Worm (Caenorhabditis elegans) whole organism, L1 larva: ENCODE results near the gene mlp-1.
A peak's percentile ranks its signal among the peaks of the same experiment; 100 is the strongest.

Experiments used
- C04F5.9 ChIP-seq: sonication (generic microtip); optimal IDR thresholded peaks from 2 replicates; lab custom pipeline; 2016; ENCODE audit warnings: missing genetic modification characterization, missing compliant biosample characterization
- F16B12.6 ChIP-seq: fragments of 150-350 bp; optimal IDR thresholded peaks from 2 replicates; lab custom pipeline; 2014; ENCODE audit warnings: missing biosample characterization, missing genetic modification characterization
- Y116A8C.19 ChIP-seq: sonication (generic microtip); optimal IDR thresholded peaks from 2 replicates; lab custom pipeline; 2016; ENCODE audit warnings: missing compliant biosample characterization, missing genetic modification characterization, borderline replicate concordance
- ama-1 ChIP-seq: fragments of 150-350 bp; optimal IDR thresholded peaks from 2 replicates; lab custom pipeline; 2014
- blmp-1 ChIP-seq: fragments of 150-350 bp; optimal IDR thresholded peaks from 2 replicates; lab custom pipeline; 2014; ENCODE audit warnings: missing biosample characterization, missing genetic modification characterization
- ceh-8 ChIP-seq: fragments of 200-800 bp; sonication (Bioruptor generic); optimal IDR thresholded peaks from 2 replicates; lab custom pipeline; 2018; ENCODE audit warnings: mild to moderate bottlenecking, missing genetic modification characterization, moderate library complexity, missing compliant biosample characterization
- ces-1 ChIP-seq: fragments of 150-350 bp; optimal IDR thresholded peaks from 2 replicates; lab custom pipeline; 2014; ENCODE audit warnings: missing biosample characterization, missing genetic modification reagents, missing genetic modification characterization
- dpl-1 ChIP-seq, 3 experiments: fragments of 150-350 bp in 2 of 3; sonication (generic microtip) in 1 of 3; optimal IDR thresholded peaks; 2 replicates each; lab custom pipeline; 2014 to 2017; ENCODE audit warnings: missing biosample characterization in 3 of 3, missing genetic modification characterization in 3 of 3, missing genetic modification reagents in 3 of 3
- dsc-1 ChIP-seq: sonication (generic microtip); optimal IDR thresholded peaks from 2 replicates; lab custom pipeline; 2016; ENCODE audit warnings: mild to moderate bottlenecking, missing genetic modification characterization, missing compliant biosample characterization
- efl-1 ChIP-seq, 4 experiments: fragments of 150-350 bp; optimal IDR thresholded peaks in 3 of 4; peaks in 1 of 4; 1 replicate in 1 of 4; 2 replicates in 3 of 4; lab custom pipeline; 2014; ENCODE audit warnings: missing biosample characterization in 2 of 4, missing genetic modification characterization in 2 of 4, missing genetic modification reagents in 2 of 4
- efl-3 ChIP-seq: fragments of 200-800 bp; sonication (Bioruptor generic); optimal IDR thresholded peaks from 2 replicates; lab custom pipeline; 2018; ENCODE audit warnings: mild to moderate bottlenecking, missing genetic modification characterization, missing compliant biosample characterization
- egl-27 ChIP-seq, 2 experiments: fragments of 150-350 bp in 1 of 2; sonication (generic microtip); optimal IDR thresholded peaks; 3 replicates each; lab custom pipeline; 2017 to 2018; ENCODE audit warnings: missing biosample characterization in 2 of 2, missing genetic modification characterization in 2 of 2, missing genetic modification reagents in 2 of 2
- elt-3 ChIP-seq, 6 experiments: fragments of 150-350 bp in 1 of 6; sonication (generic microtip); optimal IDR thresholded peaks; 2 replicates each; lab custom pipeline; 2017 to 2018; ENCODE audit warnings: missing biosample characterization in 6 of 6, missing genetic modification characterization in 6 of 6, inconsistent platforms in 1 of 6
- fkh-4 ChIP-seq: sonication (generic microtip); optimal IDR thresholded peaks from 2 replicates; lab custom pipeline; 2016; ENCODE audit warnings: missing compliant biosample characterization, missing genetic modification characterization, borderline replicate concordance
- fkh-8 ChIP-seq: sonication (generic microtip); optimal IDR thresholded peaks from 2 replicates; lab custom pipeline; 2016; ENCODE audit warnings: mild to moderate bottlenecking, missing genetic modification characterization, missing compliant biosample characterization
- fos-1 ChIP-seq: fragments of 150-350 bp; optimal IDR thresholded peaks from 2 replicates; lab custom pipeline; 2014; ENCODE audit warnings: missing biosample characterization, missing genetic modification characterization
- grh-1 ChIP-seq: fragments of 200-800 bp; sonication (Bioruptor generic); IDR thresholded peaks from 2 replicates; pipeline ENCODE4 v1.3.6; 2022; ENCODE audit warnings: missing genetic modification reagents, missing genetic modification characterization, missing compliant biosample characterization
- irx-1 ChIP-seq: sonication (generic microtip); optimal IDR thresholded peaks from 2 replicates; lab custom pipeline; 2016; ENCODE audit warnings: missing genetic modification characterization, missing compliant biosample characterization
- isw-1 ChIP-seq: fragments of 200-800 bp; sonication (Bioruptor generic); IDR thresholded peaks from 2 replicates; pipeline ENCODE4 v1.3.6; 2022; ENCODE audit warnings: missing genetic modification characterization, missing compliant biosample characterization
- jun-1 ChIP-seq: fragments of 150-350 bp; optimal IDR thresholded peaks from 2 replicates; lab custom pipeline; 2014; ENCODE audit warnings: missing biosample characterization, missing genetic modification reagents, missing genetic modification characterization
- lin-15B ChIP-seq: fragments of 150-350 bp; sonication (generic microtip); optimal IDR thresholded peaks from 3 replicates; lab custom pipeline; 2014; ENCODE audit warnings: missing biosample characterization, missing genetic modification characterization
- lin-35 ChIP-seq, 2 experiments: fragments of 150-350 bp; optimal IDR thresholded peaks; 2 replicates each; lab custom pipeline; 2014; ENCODE audit warnings: missing biosample characterization in 2 of 2, missing genetic modification characterization in 2 of 2, missing genetic modification reagents in 2 of 2
- lir-3 ChIP-seq: sonication (generic microtip); optimal IDR thresholded peaks from 2 replicates; lab custom pipeline; 2016; ENCODE audit warnings: mild to moderate bottlenecking, missing genetic modification characterization, moderate library complexity, missing compliant biosample characterization; ENCODE audit not compliant: poor library complexity
- lsy-2 ChIP-seq, 2 experiments: fragments of 150-350 bp; optimal IDR thresholded peaks; 2 replicates each; lab custom pipeline; 2014; ENCODE audit warnings: missing biosample characterization in 2 of 2, missing genetic modification characterization in 2 of 2
- mab-9 ChIP-seq: fragments of 200-800 bp; sonication (Bioruptor generic); IDR thresholded peaks from 2 replicates; pipeline ENCODE4 v1.3.6; 2022; ENCODE audit warnings: missing genetic modification reagents, missing genetic modification characterization, missing compliant biosample characterization
- mdl-1 ChIP-seq, 2 experiments: fragments of 150-350 bp; optimal IDR thresholded peaks; 2 replicates each; lab custom pipeline; 2014 to 2017; ENCODE audit warnings: missing biosample characterization in 2 of 2, missing genetic modification characterization in 2 of 2, inconsistent platforms in 1 of 2
- mef-2 ChIP-seq: fragments of 150-350 bp; optimal IDR thresholded peaks from 2 replicates; lab custom pipeline; 2014; ENCODE audit warnings: missing biosample characterization, missing genetic modification characterization
- mep-1 ChIP-seq: fragments of 150-350 bp; optimal IDR thresholded peaks from 2 replicates; lab custom pipeline; 2014; ENCODE audit warnings: missing biosample characterization, missing genetic modification characterization
- nhr-11 ChIP-seq: fragments of 150-350 bp; optimal IDR thresholded peaks from 2 replicates; lab custom pipeline; 2014; ENCODE audit warnings: missing biosample characterization, missing genetic modification characterization
- nhr-19 ChIP-seq: fragments of 200-800 bp; sonication (Bioruptor generic); conservative IDR thresholded peaks from 2 replicates; pipeline ENCODE4 v1.3.6; 2022; ENCODE audit warnings: missing genetic modification characterization, missing compliant biosample characterization
- nhr-28 ChIP-seq: fragments of 150-350 bp; optimal IDR thresholded peaks from 2 replicates; lab custom pipeline; 2014; ENCODE audit warnings: missing biosample characterization, missing genetic modification characterization
- nhr-47 ChIP-seq: sonication (generic microtip); optimal IDR thresholded peaks from 2 replicates; lab custom pipeline; 2016; ENCODE audit warnings: mild to moderate bottlenecking, missing genetic modification characterization, moderate library complexity, missing compliant biosample characterization
- nhr-71 ChIP-seq: sonication (generic microtip); optimal IDR thresholded peaks from 2 replicates; lab custom pipeline; 2016; ENCODE audit warnings: mild to moderate bottlenecking, missing genetic modification characterization, moderate library complexity, missing compliant biosample characterization
- nhr-76 ChIP-seq: sonication (generic microtip); optimal IDR thresholded peaks from 2 replicates; lab custom pipeline; 2017; ENCODE audit warnings: missing biosample characterization, missing genetic modification characterization
- nhr-77 ChIP-seq: fragments of 150-350 bp; optimal IDR thresholded peaks from 2 replicates; lab custom pipeline; 2014; ENCODE audit warnings: missing biosample characterization, missing genetic modification characterization
- nhr-90 ChIP-seq: sonication (generic microtip); optimal IDR thresholded peaks from 2 replicates; lab custom pipeline; 2016; ENCODE audit warnings: mild to moderate bottlenecking, missing genetic modification characterization, missing compliant biosample characterization; ENCODE audit not compliant: poor library complexity
- pax-3 ChIP-seq: fragments of 200-800 bp; sonication (Bioruptor generic); optimal IDR thresholded peaks from 2 replicates; lab custom pipeline; 2018; ENCODE audit warnings: mild to moderate bottlenecking, missing genetic modification characterization, moderate library complexity, missing compliant biosample characterization
- pqm-1 ChIP-seq: sonication (generic microtip); optimal IDR thresholded peaks from 3 replicates; lab custom pipeline; 2017; ENCODE audit warnings: missing biosample characterization, missing genetic modification characterization
- rnt-1 ChIP-seq: sonication (generic microtip); optimal IDR thresholded peaks from 2 replicates; lab custom pipeline; 2016; ENCODE audit warnings: mild to moderate bottlenecking, missing genetic modification characterization, moderate library complexity, missing compliant biosample characterization
- snu-23 ChIP-seq: sonication (generic microtip); optimal IDR thresholded peaks from 2 replicates; lab custom pipeline; 2016; ENCODE audit warnings: missing genetic modification characterization, missing compliant biosample characterization
- sox-4 ChIP-seq: sonication (generic microtip); optimal IDR thresholded peaks from 2 replicates; lab custom pipeline; 2016; ENCODE audit warnings: missing genetic modification characterization, missing compliant biosample characterization
- sptf-1 ChIP-seq: fragments of 150-350 bp; optimal IDR thresholded peaks from 2 replicates; lab custom pipeline; 2014; ENCODE audit warnings: missing biosample characterization, missing genetic modification characterization
- sup-37 ChIP-seq: fragments of 200-800 bp; sonication (Bioruptor generic); optimal IDR thresholded peaks from 2 replicates; lab custom pipeline; 2018; ENCODE audit warnings: mild to moderate bottlenecking, missing genetic modification characterization, missing compliant biosample characterization
- swsn-7 ChIP-seq: sonication (generic microtip); optimal IDR thresholded peaks from 2 replicates; lab custom pipeline; 2016; ENCODE audit warnings: missing genetic modification characterization, missing compliant biosample characterization
- tlp-1 ChIP-seq: fragments of 150-350 bp; optimal IDR thresholded peaks from 2 replicates; lab custom pipeline; 2014; ENCODE audit warnings: missing biosample characterization, missing genetic modification characterization
- unc-130 ChIP-seq: fragments of 150-350 bp; optimal IDR thresholded peaks from 2 replicates; lab custom pipeline; 2017; ENCODE audit warnings: missing biosample characterization, missing genetic modification characterization, inconsistent platforms
- unc-62 ChIP-seq: fragments of 150-350 bp; optimal IDR thresholded peaks from 2 replicates; lab custom pipeline; 2014; ENCODE audit warnings: missing biosample characterization, missing genetic modification reagents, missing genetic modification characterization
- unc-86 ChIP-seq: sonication (generic microtip); optimal IDR thresholded peaks from 2 replicates; lab custom pipeline; 2016; ENCODE audit warnings: missing genetic modification characterization, missing compliant biosample characterization
- vab-15 ChIP-seq: sonication (generic microtip); optimal IDR thresholded peaks from 2 replicates; lab custom pipeline; 2017; ENCODE audit warnings: missing genotype, mild to moderate bottlenecking, missing genetic modification characterization, missing compliant biosample characterization
- zag-1 ChIP-seq: fragments of 150-350 bp; optimal IDR thresholded peaks from 2 replicates; lab custom pipeline; 2014; ENCODE audit warnings: missing biosample characterization, missing genetic modification characterization
- zip-4 ChIP-seq: fragments of 200-800 bp; sonication (Bioruptor generic); optimal IDR thresholded peaks from 2 replicates; lab custom pipeline; 2018; ENCODE audit warnings: mild to moderate bottlenecking, missing genetic modification characterization, moderate library complexity, missing compliant biosample characterization
- ztf-11 ChIP-seq, 2 experiments: sonication (generic microtip); optimal IDR thresholded peaks; 2 replicates each; lab custom pipeline; 2016 to 2017; ENCODE audit warnings: missing genetic modification characterization in 2 of 2, missing biosample characterization in 1 of 2, missing compliant biosample characterization in 1 of 2
- ztf-4 ChIP-seq: fragments of 150-350 bp; optimal IDR thresholded peaks from 2 replicates; lab custom pipeline; 2014; ENCODE audit warnings: missing biosample characterization, missing genetic modification characterization

Gene mlp-1

DNA sequence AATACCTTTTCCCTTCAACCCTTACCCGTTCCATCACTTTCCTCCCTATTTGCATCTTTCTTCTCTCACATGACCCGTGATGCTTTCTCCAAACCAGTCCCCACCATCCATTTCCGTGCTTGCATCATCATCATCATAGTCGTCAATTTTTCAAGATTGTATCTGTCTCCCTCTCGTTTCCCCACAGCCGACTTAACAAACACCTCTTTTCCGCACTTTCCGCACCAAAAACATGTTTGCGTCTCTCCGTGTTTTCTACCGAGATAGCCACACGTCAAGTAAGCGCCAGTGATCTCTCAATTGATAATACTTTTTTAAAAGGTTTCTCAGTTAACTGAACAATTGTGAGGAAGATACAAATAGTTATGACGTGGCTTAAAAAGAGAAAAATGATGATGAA lies 36.8 kb downstream of the mlp-1 start:
- no peak for TF ChIP-seq fos-1 (tag; lab: Kevin White, UChicago)
- peak; percentile 63 for TF ChIP-seq nhr-90 (tag; lab: Kevin White, UChicago)
- no peak for TF ChIP-seq zip-4
- peak; percentile 28 to 63 for TF ChIP-seq lsy-2 (tag; optimal IDR thresholded peaks at IDR 0.05; lab: Kevin White, UChicago)
- TF ChIP-seq lin-35 (GFP tag; optimal IDR thresholded peaks at IDR 0.05; lab: Kevin White, UChicago), result peak in 1 of 2 experiments; percentile 61
- peak; percentile 99 for TF ChIP-seq blmp-1 (tag; lab: Kevin White, UChicago)
- TF ChIP-seq jun-1 (tag; lab: Kevin White, UChicago), result peak; percentile 49
- TF ChIP-seq ztf-11 (tag; optimal IDR thresholded peaks at IDR 0.05; lab: Kevin White, UChicago), result no peak
- TF ChIP-seq nhr-28, result no peak
- no peak for TF ChIP-seq egl-27 (tag; optimal IDR thresholded peaks at IDR 0.05; lab: Kevin White, UChicago)
- peak; percentile 80 for TF ChIP-seq grh-1 (GFP tag; lab: Robert Waterston, UW)
- no peak for TF ChIP-seq sup-37 (GFP tag; lab: Kevin White, UChicago)
- TF ChIP-seq tlp-1 (tag; lab: Kevin White, UChicago), result no peak
- peak in 1 of 2 experiments; percentile 76 for TF ChIP-seq mdl-1 (tag; optimal IDR thresholded peaks at IDR 0.05; lab: Kevin White, UChicago)
- TF ChIP-seq snu-23, result peak; percentile 75
- TF ChIP-seq ceh-8 (GFP tag; lab: Kevin White, UChicago), result no peak
- no peak for TF ChIP-seq mef-2
- TF ChIP-seq rnt-1 (tag; lab: Kevin White, UChicago), result peak; percentile 32
- no peak for TF ChIP-seq nhr-11 (tag; lab: Kevin White, UChicago)
- peak; percentile 52 for TF ChIP-seq nhr-19 (GFP tag; lab: Robert Waterston, UW)
- no peak for TF ChIP-seq fkh-4 (tag; lab: Kevin White, UChicago)
- TF ChIP-seq fkh-8 (tag; lab: Kevin White, UChicago), result peak; percentile 3
- peak; percentile 76 for TF ChIP-seq unc-130 (tag; lab: Kevin White, UChicago)
- 0 out of 2 replicates have a peak, but pooled peaks have one; percentile 18 for TF ChIP-seq mab-9
- peak; percentile 84 for TF ChIP-seq nhr-71 (tag; lab: Kevin White, UChicago)
- TF ChIP-seq irx-1 (tag; lab: Kevin White, UChicago), result peak; percentile 22
- peak; percentile 52 for TF ChIP-seq nhr-47 (tag; lab: Kevin White, UChicago)
- no peak for TF ChIP-seq Y116A8C.19 (tag; lab: Kevin White, UChicago)
- no peak for TF ChIP-seq sptf-1 (tag; lab: Kevin White, UChicago)
- no peak for TF ChIP-seq isw-1 (GFP tag; lab: Robert Waterston, UW)
- no peak for TF ChIP-seq unc-86 (tag; lab: Kevin White, UChicago)
- no peak for TF ChIP-seq efl-3 (GFP tag; lab: Kevin White, UChicago)
- TF ChIP-seq ces-1 (GFP tag; lab: Kevin White, UChicago), result no peak
- no peak for TF ChIP-seq nhr-76 (tag; lab: Kevin White, UChicago)
- TF ChIP-seq ama-1 (lab: Kevin White, UChicago), result peak; percentile 40
- peak; percentile 13 for TF ChIP-seq swsn-7 (tag; lab: Kevin White, UChicago)
- no peak for TF ChIP-seq pax-3
- no peak for TF ChIP-seq unc-62
- TF ChIP-seq C04F5.9 (tag; lab: Kevin White, UChicago), result no peak
- no peak for TF ChIP-seq lin-15B
- TF ChIP-seq lir-3, result no peak
- peak; percentile 17 for TF ChIP-seq vab-15 (tag; lab: Kevin White, UChicago)
- TF ChIP-seq ztf-4 (tag; lab: Kevin White, UChicago), result peak; percentile 62
- peak in 2 of 3 experiments; percentile 19 to 30 for TF ChIP-seq dpl-1 (GFP tag; optimal IDR thresholded peaks at IDR 0.05; lab: Kevin White, UChicago)
- no peak for TF ChIP-seq zag-1
- TF ChIP-seq mep-1, result peak; percentile 78
- TF ChIP-seq F16B12.6 (tag; lab: Kevin White, UChicago), result no peak
- no peak for TF ChIP-seq sox-4 (tag; lab: Kevin White, UChicago)
- peak in 1 of 2 experiments; percentile 34 for TF ChIP-seq efl-1 (optimal IDR thresholded peaks at IDR 0.05; lab: Kevin White, UChicago)
- TF ChIP-seq efl-1 (GFP tag; optimal IDR thresholded peaks at IDR 0.05 in 1 of 2; lab: Kevin White, UChicago), result peak; percentile 18 to 62
- no peak for TF ChIP-seq nhr-77
- no peak for TF ChIP-seq pqm-1 (tag; lab: Kevin White, UChicago)
- TF ChIP-seq dsc-1 (tag; lab: Kevin White, UChicago), result peak; percentile 42
- TF ChIP-seq elt-3 (tag; optimal IDR thresholded peaks at IDR 0.05; lab: Kevin White, UChicago), result peak in 2 of 6 experiments; percentile 26 to 87
